Fruit fly (Drosophila melanogaster) whole organism, embryonic: ENCODE results near the gene Snm1.

ENCODE experiments used
- Blimp-1 ChIP-seq: fragments of 200-800 bp; sonication (Bioruptor generic); optimal IDR thresholded peaks from 3 replicates; lab custom pipeline; 2018; ENCODE audit warnings: missing biosample characterization, missing genetic modification characterization, mild to moderate bottlenecking, moderate library complexity, missing genetic modification reagents
- CG12391 ChIP-seq: fragments of 200-800 bp; sonication (Bioruptor generic); optimal IDR thresholded peaks from 3 replicates; lab custom pipeline; 2018; ENCODE audit warnings: missing biosample characterization, mild to moderate bottlenecking, missing genetic modification characterization, moderate library complexity
- CG12769 ChIP-seq: fragments of 200-800 bp; sonication (Bioruptor generic); optimal IDR thresholded peaks from 2 replicates; lab custom pipeline; 2019; ENCODE audit warnings: missing biosample characterization, mild to moderate bottlenecking, missing genetic modification characterization, moderate library complexity
- CG13775 ChIP-seq: fragments of 200-800 bp; sonication (Bioruptor generic); optimal IDR thresholded peaks from 3 replicates; lab custom pipeline; 2017; ENCODE audit warnings: missing biosample characterization, mild to moderate bottlenecking, missing genetic modification characterization
- CG1603 ChIP-seq: fragments of 200-800 bp; sonication (Bioruptor generic); optimal IDR thresholded peaks from 2 replicates; lab custom pipeline; 2019; ENCODE audit warnings: missing biosample characterization, mild to moderate bottlenecking, missing genetic modification characterization, moderate library complexity
- CG17359 ChIP-seq: fragments of 200-800 bp; sonication (Bioruptor generic); optimal IDR thresholded peaks from 3 replicates; lab custom pipeline; 2018; ENCODE audit warnings: missing biosample characterization, mild to moderate bottlenecking, missing genetic modification characterization, moderate library complexity
- CG17912 ChIP-seq: fragments of 200-800 bp; sonication (Bioruptor generic); optimal IDR thresholded peaks from 2 replicates; lab custom pipeline; 2018; ENCODE audit warnings: missing biosample characterization, mild to moderate bottlenecking, missing genetic modification characterization
- CG2712 ChIP-seq: fragments of 200-800 bp; optimal IDR thresholded peaks from 3 replicates; lab custom pipeline; 2019; ENCODE audit warnings: missing biosample characterization, mild to moderate bottlenecking, missing genetic modification characterization, moderate library complexity
- CG30020 ChIP-seq: fragments of 200-800 bp; optimal IDR thresholded peaks from 2 replicates; lab custom pipeline; 2019; ENCODE audit warnings: missing biosample characterization, mild to moderate bottlenecking, missing genetic modification characterization, moderate library complexity
- CG30403 ChIP-seq: fragments of 200-800 bp; sonication (Bioruptor generic); optimal IDR thresholded peaks from 3 replicates; lab custom pipeline; 2016; ENCODE audit warnings: missing biosample characterization, missing genetic modification characterization
- CG3163 ChIP-seq: fragments of 200-800 bp; sonication (Bioruptor generic); optimal IDR thresholded peaks from 3 replicates; lab custom pipeline; 2016; ENCODE audit warnings: missing biosample characterization, missing genetic modification characterization
- CG34224 ChIP-seq: fragments of 200-800 bp; sonication (Bioruptor generic); IDR thresholded peaks from 3 replicates; pipeline ENCODE4 v1.3.6; 2022; ENCODE audit warnings: missing biosample characterization, missing genetic modification characterization; ENCODE audit not compliant: partially characterized antibody
- CG4282 ChIP-seq: fragments of 200-800 bp; sonication (Bioruptor generic); optimal IDR thresholded peaks from 2 replicates; lab custom pipeline; 2016; ENCODE audit warnings: missing biosample characterization, missing genetic modification characterization
- CG4707 ChIP-seq: fragments of 200-800 bp; sonication (Bioruptor generic); optimal IDR thresholded peaks from 2 replicates; lab custom pipeline; 2018; ENCODE audit warnings: missing biosample characterization, mild to moderate bottlenecking, missing genetic modification characterization, moderate library complexity
- CG6654 ChIP-seq: fragments of 200-800 bp; sonication (Bioruptor generic); optimal IDR thresholded peaks from 2 replicates; lab custom pipeline; 2017; ENCODE audit warnings: missing biosample characterization, mild to moderate bottlenecking, missing genetic modification characterization
- CG8388 ChIP-seq: fragments of 200-800 bp; sonication (Bioruptor generic); optimal IDR thresholded peaks from 2 replicates; lab custom pipeline; 2019; ENCODE audit warnings: missing biosample characterization, mild to moderate bottlenecking, missing genetic modification characterization, moderate library complexity
- CG9797 ChIP-seq: fragments of 200-800 bp; sonication (Bioruptor generic); optimal IDR thresholded peaks from 3 replicates; lab custom pipeline; 2018; ENCODE audit warnings: missing biosample characterization, mild to moderate bottlenecking, missing genetic modification characterization
- D ChIP-seq, 2 experiments: fragments of 200-800 bp in 1 of 2; fragments of >200 bp in 1 of 2; sonication (Bioruptor generic) in 1 of 2; optimal IDR thresholded peaks; 2 replicates in 1 of 2; 3 replicates in 1 of 2; lab custom pipeline; 2017; ENCODE audit warnings: mild to moderate bottlenecking in 1 of 2, missing biosample characterization in 1 of 2, missing genetic modification characterization in 1 of 2, missing genetic modification reagents in 1 of 2
- HmgZ ChIP-seq: fragments of 200-800 bp; sonication (Bioruptor generic); optimal IDR thresholded peaks from 2 replicates; lab custom pipeline; 2018; ENCODE audit warnings: missing biosample characterization, mild to moderate bottlenecking, missing genetic modification characterization
- Max ChIP-seq: fragments of 200-800 bp; sonication (Bioruptor generic); optimal IDR thresholded peaks from 2 replicates; lab custom pipeline; 2016; ENCODE audit warnings: missing biosample characterization, mild to moderate bottlenecking, missing genetic modification characterization
- Med ChIP-seq: fragments of 200-800 bp; sonication (Bioruptor generic); peaks from one replicate; lab custom pipeline; 2016; ENCODE audit warnings: missing biosample characterization, missing genetic modification characterization, mild to moderate bottlenecking, inconsistent platforms, moderate library complexity
- Pdp1 ChIP-seq, 2 experiments: fragments of 200-800 bp; sonication (Bioruptor generic); optimal IDR thresholded peaks; 3 replicates each; lab custom pipeline; 2016; ENCODE audit warnings: missing biosample characterization in 2 of 2, missing genetic modification characterization in 2 of 2, mild to moderate bottlenecking in 1 of 2, moderate library complexity in 1 of 2
- Trl ChIP-seq, 3 experiments: fragments of >200 bp in 2 of 3; fragments of 200-800 bp in 1 of 3; sonication (Bioruptor generic) in 1 of 3; optimal IDR thresholded peaks; 2 replicates in 1 of 3; 3 replicates in 2 of 3; lab custom pipeline; 2016 to 2017; ENCODE audit warnings: missing biosample characterization in 1 of 3, missing genetic modification characterization in 1 of 3
- YL-1 ChIP-seq: fragments of 200-800 bp; sonication (Bioruptor generic); optimal IDR thresholded peaks from 3 replicates; lab custom pipeline; 2017; ENCODE audit warnings: missing biosample characterization, mild to moderate bottlenecking, missing genetic modification characterization
- bigmax ChIP-seq: fragments of 200-800 bp; sonication (Bioruptor generic); optimal IDR thresholded peaks from 2 replicates; lab custom pipeline; 2018; ENCODE audit warnings: missing biosample characterization, mild to moderate bottlenecking, missing genetic modification characterization
- cg ChIP-seq: fragments of 200-800 bp; sonication (Bioruptor generic); optimal IDR thresholded peaks from 3 replicates; lab custom pipeline; 2019; ENCODE audit warnings: missing biosample characterization, mild to moderate bottlenecking, missing genetic modification characterization, moderate library complexity
- crol ChIP-seq: fragments of 200-800 bp; sonication (Bioruptor generic); IDR thresholded peaks from 2 replicates; pipeline ENCODE4 v1.3.6; 2022; ENCODE audit warnings: missing biosample characterization, missing genetic modification characterization
- dm ChIP-seq: fragments of 200-800 bp; sonication (Bioruptor generic); optimal IDR thresholded peaks from 3 replicates; lab custom pipeline; 2016; ENCODE audit warnings: missing biosample characterization, missing genetic modification characterization
- dmrt99B ChIP-seq: fragments of 200-800 bp; sonication (Bioruptor generic); optimal IDR thresholded peaks from 2 replicates; lab custom pipeline; 2018; ENCODE audit warnings: missing biosample characterization, mild to moderate bottlenecking, missing genetic modification characterization, moderate library complexity
- gfzf ChIP-seq: fragments of 200-800 bp; sonication (Bioruptor generic); optimal IDR thresholded peaks from 2 replicates; lab custom pipeline; 2016; ENCODE audit warnings: missing biosample characterization, mild to moderate bottlenecking, missing genetic modification characterization, moderate library complexity
- hkb ChIP-seq, 2 experiments: fragments of 200-800 bp in 1 of 2; fragments of >200 bp in 1 of 2; sonication (Bioruptor generic) in 1 of 2; IDR thresholded peaks in 1 of 2; optimal IDR thresholded peaks in 1 of 2; 2 replicates each; pipeline versions ENCODE4 v1.3.6 to Lab custom; 2017 to 2022; ENCODE audit warnings: missing biosample characterization in 1 of 2, missing genetic modification characterization in 1 of 2
- lilli ChIP-seq: fragments of 200-800 bp; sonication (Bioruptor generic); optimal IDR thresholded peaks from 3 replicates; lab custom pipeline; 2016; ENCODE audit warnings: missing biosample characterization, missing genetic modification characterization
- pfk ChIP-seq: fragments of 200-800 bp; sonication (Bioruptor generic); optimal IDR thresholded peaks from 2 replicates; lab custom pipeline; 2018; ENCODE audit warnings: missing biosample characterization, mild to moderate bottlenecking, missing genetic modification characterization, moderate library complexity
- phol ChIP-seq: fragments of 200-800 bp; sonication (Bioruptor generic); optimal IDR thresholded peaks from 3 replicates; lab custom pipeline; 2018; ENCODE audit warnings: missing biosample characterization, mild to moderate bottlenecking, missing genetic modification characterization, moderate library complexity
- scrt ChIP-seq: fragments of 200-800 bp; sonication (Bioruptor generic); optimal IDR thresholded peaks from 2 replicates; lab custom pipeline; 2018; ENCODE audit warnings: missing biosample characterization, mild to moderate bottlenecking, missing genetic modification characterization, moderate library complexity
- sens ChIP-seq: fragments of 200-800 bp; sonication (Bioruptor generic); peaks from one replicate; lab custom pipeline; 2016; ENCODE audit warnings: missing biosample characterization, missing genetic modification characterization
- stwl ChIP-seq: fragments of 200-800 bp; sonication (Bioruptor generic); optimal IDR thresholded peaks from 3 replicates; lab custom pipeline; 2018; ENCODE audit warnings: missing biosample characterization, mild to moderate bottlenecking, missing genetic modification characterization, moderate library complexity
- sug ChIP-seq: fragments of 200-800 bp; optimal IDR thresholded peaks from 2 replicates; lab custom pipeline; 2019; ENCODE audit warnings: missing biosample characterization, mild to moderate bottlenecking, missing genetic modification characterization, moderate library complexity
- twi ChIP-seq: fragments of 200-800 bp; optimal IDR thresholded peaks from 2 replicates; lab custom pipeline; 2019; ENCODE audit warnings: missing biosample characterization, mild to moderate bottlenecking, missing genetic modification characterization, moderate library complexity
- vnd ChIP-seq: fragments of 200-800 bp; sonication (Bioruptor generic); IDR thresholded peaks from 3 replicates; pipeline ENCODE4 v1.3.6; 2022; ENCODE audit warnings: missing biosample characterization, missing genetic modification characterization; ENCODE audit not compliant: partially characterized antibody
- zfh2 ChIP-seq: fragments of 200-800 bp; sonication (Bioruptor generic); optimal IDR thresholded peaks from 2 replicates; lab custom pipeline; 2016; ENCODE audit warnings: missing biosample characterization, missing genetic modification characterization

Snm1 gene

DNA sequence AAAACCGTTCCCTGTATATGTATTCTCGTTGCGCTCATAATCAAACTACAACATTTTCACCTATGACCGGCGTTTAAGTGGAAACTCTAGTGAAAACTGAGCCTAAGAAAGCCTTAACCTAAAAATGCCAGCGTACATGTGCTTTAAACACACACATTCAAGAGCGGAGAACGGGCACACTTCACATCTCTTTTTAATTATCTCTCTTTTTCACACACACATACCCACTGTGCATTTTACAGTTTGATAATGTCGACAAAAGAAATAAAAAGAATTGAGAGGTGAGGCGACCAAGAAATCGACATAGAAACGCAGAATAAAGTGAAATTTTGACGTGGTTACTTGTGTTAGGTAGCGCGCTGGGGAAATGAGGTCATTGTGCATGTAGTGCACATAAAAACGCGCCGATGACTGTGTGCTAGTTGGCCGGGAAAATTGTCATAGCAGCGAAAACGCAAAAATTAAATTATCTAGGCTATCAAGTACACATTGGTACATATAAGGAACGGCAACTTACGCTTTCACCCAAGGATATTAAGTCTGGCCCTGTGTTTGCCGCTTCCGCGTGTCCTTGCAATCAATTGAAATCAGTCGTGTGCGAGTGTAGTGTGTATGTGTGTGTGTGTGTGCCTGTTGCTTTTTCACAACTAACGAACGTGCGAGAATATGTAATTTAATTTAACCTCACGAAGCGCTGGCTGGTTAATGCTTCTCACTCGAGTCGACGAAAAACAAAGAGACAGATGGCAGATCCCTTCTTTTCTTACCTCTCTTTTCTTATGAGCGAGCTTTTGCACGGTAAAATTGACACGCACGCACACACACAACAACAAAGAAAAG is 44.9 kb downstream of the Snm1 start:
- TF ChIP-seq phol (tag; lab: Kevin White, UChicago) (peak; percentile 22), Blimp-1 (GFP tag; lab: Kevin White, UChicago) (no peak), CG13775 (GFP tag; lab: Kevin White, UChicago) (no peak), CG6654 (GFP tag; lab: Kevin White, UChicago) (peak; percentile 53), CG9797 (GFP tag; lab: Kevin White, UChicago) (peak; percentile 62), CG12769 (tag; lab: Kevin White, UChicago) (peak; percentile 24), CG2712 (tag; lab: Kevin White, UChicago) (peak; percentile 27), Trl (optimal IDR thresholded peaks at IDR 0.05; lab: Kevin White, UChicago) (peak in 1 of 2 experiments; percentile 33), Trl (GFP tag; optimal IDR thresholded peaks at IDR 0.05; lab: Kevin White, UChicago) (no peak), CG17912 (peak; percentile 61), lilli (GFP tag; lab: Kevin White, UChicago) (peak; percentile 10), CG30020 (tag; lab: Kevin White, UChicago) (peak; percentile 13), sens (GFP tag; lab: Kevin White, UChicago) (peak; percentile 35), cg (GFP tag; lab: Kevin White, UChicago) (peak; percentile 76), Max (peak; percentile 61), CG4282 (peak; percentile 43), stwl (tag; lab: Kevin White, UChicago) (peak; percentile 21), D (optimal IDR thresholded peaks at IDR 0.05; lab: Kevin White, UChicago) (peak; percentile 78), D (GFP tag; optimal IDR thresholded peaks at IDR 0.05; lab: Kevin White, UChicago) (no peak), Pdp1 (GFP tag; optimal IDR thresholded peaks at IDR 0.05; lab: Kevin White, UChicago) (no peak), YL-1 (peak; percentile 75), CG17359 (tag; lab: Kevin White, UChicago) (peak; percentile 9), dm (GFP tag; lab: Kevin White, UChicago) (peak; percentile 98), CG1603 (tag; lab: Kevin White, UChicago) (peak; percentile 22), CG30403 (no peak), CG3163 (GFP tag; lab: Kevin White, UChicago) (peak; percentile 13), pfk (peak; percentile 3), vnd (GFP tag; lab: Robert Waterston, UW) (no peak), crol (no peak), scrt (GFP tag; lab: Kevin White, UChicago) (peak; percentile 86), dmrt99B (tag; lab: Kevin White, UChicago) (no peak), gfzf (peak; percentile 58), CG12391 (tag; lab: Kevin White, UChicago) (no peak), twi (tag; lab: Kevin White, UChicago) (peak; percentile 8), CG8388 (GFP tag; lab: Kevin White, UChicago) (no peak), sug (no peak), Med (peak; percentile 70), zfh2 (GFP tag; lab: Kevin White, UChicago) (peak; percentile 9), CG4707 (GFP tag; lab: Kevin White, UChicago) (peak; percentile 65), HmgZ (tag; lab: Kevin White, UChicago) (peak; percentile 13), CG34224 (GFP tag; lab: Robert Waterston, UW) (no peak), bigmax (GFP tag; lab: Kevin White, UChicago) (peak; percentile 97), hkb (optimal IDR thresholded peaks at IDR 0.05; lab: Kevin White, UChicago) (no peak), hkb (GFP tag; IDR thresholded peaks at IDR 0.05; lab: Robert Waterston, UW) (no peak)
